Fruit fly (Drosophila melanogaster) whole organism, embryonic: ENCODE measurements around the gene Fpgs1.
A peak's percentile ranks its signal among the peaks of the same experiment; 100 is the strongest.

Source experiments
- Atf3 ChIP-seq: fragments of 200-800 bp; sonication (Bioruptor generic); optimal IDR thresholded peaks from 3 replicates; lab custom pipeline; 2016; ENCODE audit warnings: missing biosample characterization, missing genetic modification characterization
- Awh ChIP-seq: fragments of 200-800 bp; sonication (Bioruptor generic); IDR thresholded peaks from 2 replicates; pipeline ENCODE4, ENCODE4 v1.3.6; 2022; ENCODE audit warnings: missing biosample characterization, missing genetic modification characterization
- B-H2 ChIP-seq: fragments of 200-800 bp; sonication (Bioruptor generic); optimal IDR thresholded peaks from 2 replicates; lab custom pipeline; 2018; ENCODE audit warnings: missing biosample characterization, mild to moderate bottlenecking, missing genetic modification characterization
- CG10565 ChIP-seq: fragments of 200-800 bp; sonication (Bioruptor generic); optimal IDR thresholded peaks from 3 replicates; lab custom pipeline; 2016; ENCODE audit warnings: missing biosample characterization, mild to moderate bottlenecking, missing genetic modification characterization
- CG10959 ChIP-seq: fragments of 200-800 bp; sonication (Bioruptor generic); IDR thresholded peaks from 2 replicates; pipeline ENCODE4 v1.3.6; 2022; ENCODE audit warnings: missing biosample characterization, missing genetic modification characterization
- CG11398 ChIP-seq: fragments of 200-800 bp; sonication (Bioruptor generic); optimal IDR thresholded peaks from 2 replicates; lab custom pipeline; 2016; ENCODE audit warnings: missing biosample characterization, missing genetic modification characterization
- CG11456 ChIP-seq: fragments of 200-800 bp; sonication (Bioruptor generic); IDR thresholded peaks from 3 replicates; pipeline ENCODE4 v1.3.6; 2022; ENCODE audit warnings: missing biosample characterization, missing genetic modification characterization
- CG1233 ChIP-seq: fragments of 200-800 bp; sonication (Bioruptor generic); optimal IDR thresholded peaks from 4 replicates; lab custom pipeline; 2018; ENCODE audit warnings: missing biosample characterization, mild to moderate bottlenecking, missing genetic modification characterization
- CG13624 ChIP-seq: fragments of 200-800 bp; sonication (Bioruptor generic); optimal IDR thresholded peaks from 2 replicates; lab custom pipeline; 2016; ENCODE audit warnings: missing biosample characterization, missing genetic modification characterization
- CG1529 ChIP-seq: fragments of 200-800 bp; sonication (Bioruptor generic); optimal IDR thresholded peaks from 3 replicates; lab custom pipeline; 2018; ENCODE audit warnings: missing biosample characterization, missing genetic modification characterization
- CG16779 ChIP-seq: fragments of 200-800 bp; sonication (Bioruptor generic); IDR thresholded peaks from 2 replicates; pipeline ENCODE4 v1.3.6; 2022; ENCODE audit warnings: missing biosample characterization, missing genetic modification characterization
- CG17359 ChIP-seq: fragments of 200-800 bp; sonication (Bioruptor generic); optimal IDR thresholded peaks from 3 replicates; lab custom pipeline; 2018; ENCODE audit warnings: missing biosample characterization, mild to moderate bottlenecking, missing genetic modification characterization, moderate library complexity
- CG17802 ChIP-seq: fragments of 200-800 bp; sonication (Bioruptor generic); optimal IDR thresholded peaks from 2 replicates; lab custom pipeline; 2018; ENCODE audit warnings: missing biosample characterization, mild to moderate bottlenecking, missing genetic modification characterization, moderate library complexity
- CG18262 ChIP-seq: fragments of 200-800 bp; optimal IDR thresholded peaks from 3 replicates; lab custom pipeline; 2019; ENCODE audit warnings: missing biosample characterization, mild to moderate bottlenecking, missing genetic modification characterization, moderate library complexity
- CG2129 ChIP-seq: fragments of 200-800 bp; sonication (Bioruptor generic); IDR thresholded peaks from 2 replicates; pipeline ENCODE4 v1.3.6; 2022; ENCODE audit warnings: missing biosample characterization, missing genetic modification characterization; ENCODE audit not compliant: partially characterized antibody
- CG2678 ChIP-seq: fragments of 200-800 bp; sonication (Bioruptor generic); optimal IDR thresholded peaks from 3 replicates; lab custom pipeline; 2019; ENCODE audit warnings: missing biosample characterization, mild to moderate bottlenecking, missing genetic modification characterization, moderate library complexity
- CG2712 ChIP-seq: fragments of 200-800 bp; optimal IDR thresholded peaks from 3 replicates; lab custom pipeline; 2019; ENCODE audit warnings: missing biosample characterization, mild to moderate bottlenecking, missing genetic modification characterization, moderate library complexity
- CG31224 ChIP-seq: fragments of 200-800 bp; sonication (Bioruptor generic); IDR thresholded peaks from 2 replicates; pipeline ENCODE4 v1.3.6; 2022; ENCODE audit warnings: missing biosample characterization, missing genetic modification characterization
- CG3995 ChIP-seq: fragments of 200-800 bp; sonication (Bioruptor generic); optimal IDR thresholded peaks from 3 replicates; lab custom pipeline; 2016; ENCODE audit warnings: missing biosample characterization, missing genetic modification characterization
- CG4328 ChIP-seq: fragments of 200-800 bp; sonication (Bioruptor generic); optimal IDR thresholded peaks from 3 replicates; lab custom pipeline; 2017; ENCODE audit warnings: missing biosample characterization, missing genetic modification reagents, missing genetic modification characterization
- CG4854 ChIP-seq: fragments of 200-800 bp; sonication (Bioruptor generic); optimal IDR thresholded peaks from 2 replicates; lab custom pipeline; 2016; ENCODE audit warnings: missing biosample characterization, missing genetic modification characterization, inconsistent platforms
- CG6791 ChIP-seq: fragments of 200-800 bp; sonication (Bioruptor generic); IDR thresholded peaks from 3 replicates; pipeline ENCODE4 v1.3.6; 2022; ENCODE audit warnings: missing biosample characterization, missing genetic modification characterization; ENCODE audit not compliant: partially characterized antibody
- CG8944 ChIP-seq: fragments of 200-800 bp; sonication (Bioruptor generic); optimal IDR thresholded peaks from 3 replicates; lab custom pipeline; 2016; ENCODE audit warnings: missing biosample characterization, missing genetic modification characterization
- CG9215 ChIP-seq: fragments of 200-800 bp; sonication (Bioruptor generic); IDR thresholded peaks from 2 replicates; pipeline ENCODE4 v1.3.6; 2022; ENCODE audit warnings: missing biosample characterization, missing genetic modification characterization
- Camta ChIP-seq: fragments of 200-800 bp; sonication (Bioruptor generic); optimal IDR thresholded peaks from 2 replicates; lab custom pipeline; 2016; ENCODE audit warnings: missing biosample characterization, missing genetic modification characterization
- Dek ChIP-seq: fragments of 200-800 bp; sonication (Bioruptor generic); optimal IDR thresholded peaks from 3 replicates; lab custom pipeline; 2019; ENCODE audit warnings: missing biosample characterization, mild to moderate bottlenecking, missing genetic modification characterization, moderate library complexity
- Ets65A ChIP-seq: fragments of 200-800 bp; sonication (Bioruptor generic); peaks from one replicate; lab custom pipeline; 2016; ENCODE audit warnings: missing biosample characterization, missing genetic modification characterization
- Ets97D ChIP-seq: fragments of 200-800 bp; sonication (Bioruptor generic); optimal IDR thresholded peaks from 3 replicates; lab custom pipeline; 2016; ENCODE audit warnings: missing biosample characterization, missing genetic modification characterization
- HmgD ChIP-seq: fragments of 200-800 bp; sonication (Bioruptor generic); optimal IDR thresholded peaks from 3 replicates; lab custom pipeline; 2016; ENCODE audit warnings: missing biosample characterization, missing genetic modification characterization
- HmgZ ChIP-seq: fragments of 200-800 bp; sonication (Bioruptor generic); optimal IDR thresholded peaks from 2 replicates; lab custom pipeline; 2018; ENCODE audit warnings: missing biosample characterization, mild to moderate bottlenecking, missing genetic modification characterization
- Med ChIP-seq: fragments of 200-800 bp; sonication (Bioruptor generic); peaks from one replicate; lab custom pipeline; 2016; ENCODE audit warnings: missing biosample characterization, missing genetic modification characterization, mild to moderate bottlenecking, inconsistent platforms, moderate library complexity
- Meics ChIP-seq: fragments of 200-800 bp; sonication (Bioruptor generic); optimal IDR thresholded peaks from 2 replicates; lab custom pipeline; 2017; ENCODE audit warnings: missing biosample characterization, mild to moderate bottlenecking, missing genetic modification characterization
- Rx ChIP-seq: fragments of 200-800 bp; sonication (Bioruptor generic); IDR thresholded peaks from 2 replicates; pipeline ENCODE4 v1.3.6; 2022; ENCODE audit warnings: missing biosample characterization, missing genetic modification characterization
- ab ChIP-seq: fragments of 200-800 bp; sonication (Bioruptor generic); optimal IDR thresholded peaks from 2 replicates; lab custom pipeline; 2016; ENCODE audit warnings: missing biosample characterization, missing genetic modification characterization
- ato ChIP-seq: fragments of 200-800 bp; sonication (Bioruptor generic); IDR thresholded peaks from 2 replicates; pipeline ENCODE4 v1.3.6; 2022; ENCODE audit warnings: missing biosample characterization, missing genetic modification characterization; ENCODE audit not compliant: partially characterized antibody
- az2 ChIP-seq: fragments of 200-800 bp; sonication (Bioruptor generic); optimal IDR thresholded peaks from 3 replicates; lab custom pipeline; 2016; ENCODE audit warnings: missing biosample characterization, missing genetic modification characterization
- cato ChIP-seq: fragments of 200-800 bp; sonication (Bioruptor generic); optimal IDR thresholded peaks from 2 replicates; lab custom pipeline; 2016; ENCODE audit warnings: missing biosample characterization, missing genetic modification characterization, borderline replicate concordance
- chif ChIP-seq, 2 experiments: fragments of 200-800 bp; sonication (Bioruptor generic); optimal IDR thresholded peaks; 3 replicates each; lab custom pipeline; 2016; ENCODE audit warnings: missing biosample characterization in 2 of 2, missing genetic modification characterization in 2 of 2
- croc ChIP-seq: fragments of 200-800 bp; sonication (Bioruptor generic); conservative IDR thresholded peaks from 3 replicates; pipeline ENCODE4 v1.3.6; 2022; ENCODE audit warnings: missing biosample characterization, missing genetic modification characterization
- eyg ChIP-seq: fragments of 200-800 bp; sonication (Bioruptor generic); optimal IDR thresholded peaks from 3 replicates; lab custom pipeline; 2016; ENCODE audit warnings: missing biosample characterization, missing genetic modification characterization
- ftz-f1 ChIP-seq: fragments of 200-800 bp; sonication (Bioruptor generic); optimal IDR thresholded peaks from 2 replicates; lab custom pipeline; 2016; ENCODE audit warnings: missing biosample characterization, missing genetic modification characterization
- gce ChIP-seq: fragments of 200-800 bp; sonication (Bioruptor generic); IDR thresholded peaks from 3 replicates; pipeline ENCODE4 v1.3.6; 2022; ENCODE audit warnings: missing biosample characterization, missing genetic modification characterization
- grn ChIP-seq: fragments of 200-800 bp; sonication (Bioruptor generic); optimal IDR thresholded peaks from 3 replicates; lab custom pipeline; 2017; ENCODE audit warnings: missing biosample characterization, missing genetic modification characterization
- hb ChIP-seq: fragments of 200-800 bp; sonication (Bioruptor generic); IDR thresholded peaks from 3 replicates; pipeline ENCODE4 v1.3.6; 2022; ENCODE audit warnings: missing biosample characterization, missing genetic modification characterization; ENCODE audit not compliant: partially characterized antibody
- jing ChIP-seq: fragments of 200-800 bp; sonication (Bioruptor generic); optimal IDR thresholded peaks from 2 replicates; lab custom pipeline; 2018; ENCODE audit warnings: missing biosample characterization, mild to moderate bottlenecking, missing genetic modification characterization
- kah ChIP-seq: fragments of 200-800 bp; sonication (Bioruptor generic); optimal IDR thresholded peaks from 2 replicates; lab custom pipeline; 2018; ENCODE audit warnings: missing biosample characterization, mild to moderate bottlenecking, missing genetic modification characterization
- nmo ChIP-seq: fragments of 200-800 bp; sonication (Bioruptor generic); optimal IDR thresholded peaks from 2 replicates; lab custom pipeline; 2018; ENCODE audit warnings: missing biosample characterization, mild to moderate bottlenecking, missing genetic modification characterization, moderate library complexity
- oc ChIP-seq: fragments of 200-800 bp; sonication (Bioruptor generic); optimal IDR thresholded peaks from 2 replicates; lab custom pipeline; 2018; ENCODE audit warnings: missing biosample characterization, mild to moderate bottlenecking, missing genetic modification characterization, moderate library complexity
- org-1 ChIP-seq: fragments of 200-800 bp; sonication (Bioruptor generic); optimal IDR thresholded peaks from 2 replicates; lab custom pipeline; 2017; ENCODE audit warnings: missing biosample characterization, missing genetic modification characterization
- sima ChIP-seq: fragments of 200-800 bp; sonication (Bioruptor generic); optimal IDR thresholded peaks from 2 replicates; lab custom pipeline; 2016; ENCODE audit warnings: missing biosample characterization, missing genetic modification characterization
- sqz ChIP-seq: fragments of 200-800 bp; sonication (Bioruptor generic); optimal IDR thresholded peaks from 3 replicates; lab custom pipeline; 2018; ENCODE audit warnings: missing biosample characterization, mild to moderate bottlenecking, missing genetic modification characterization

Fpgs1 gene

DNA sequence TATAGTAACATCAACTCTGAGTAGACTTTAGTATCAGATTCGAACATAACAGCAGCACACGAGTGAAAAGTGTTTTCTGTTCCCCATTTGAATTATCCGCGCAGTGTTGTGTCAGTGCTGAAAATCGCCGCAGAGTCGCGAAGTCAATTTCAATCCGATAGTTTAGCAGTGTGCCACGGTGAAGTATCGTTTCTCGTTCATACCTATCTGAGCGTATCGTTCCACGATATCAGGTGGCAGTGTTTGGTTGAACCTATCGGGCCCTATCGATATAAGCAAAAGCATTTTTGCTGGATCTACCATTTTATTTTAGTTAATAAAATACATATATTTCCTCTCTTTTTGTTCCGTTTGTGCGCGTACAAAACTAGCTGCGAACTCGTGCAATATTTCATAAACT, 41.9 kb downstream of the Fpgs1 start, which contains the start of gene CkIalpha (continued):
- TF ChIP-seq Ets97D (GFP tag; lab: Kevin White, UChicago) (peak; percentile 89), Med (GFP tag; lab: Kevin White, UChicago) (peak; percentile 96), CG10565 (GFP tag; lab: Kevin White, UChicago) (no peak), CG9215 (no peak), sqz (GFP tag; lab: Kevin White, UChicago) (no peak), CG3995 (GFP tag; lab: Kevin White, UChicago) (peak; percentile 79), CG2712 (tag; lab: Kevin White, UChicago) (peak; percentile 47), Atf3 (GFP tag; lab: Kevin White, UChicago) (no peak), CG1233 (GFP tag; lab: Kevin White, UChicago) (no peak), Dek (tag; lab: Kevin White, UChicago) (peak; percentile 42), CG1529 (no peak), jing (no peak), grn (no peak), sima (no peak), az2 (GFP tag; lab: Kevin White, UChicago) (peak; percentile 45), CG13624 (peak; percentile 60), ftz-f1 (peak; percentile 61), Ets65A (peak; percentile 94), Camta (GFP tag; lab: Kevin White, UChicago) (no peak), gce (GFP tag; lab: Robert Waterston, UW) (peak; percentile 11; the same call in 1 of the 3 replicates), chif (GFP tag; optimal IDR thresholded peaks at IDR 0.05; lab: Kevin White, UChicago) (peak in 1 of 2 experiments; percentile 14), CG4854 (GFP tag; lab: Kevin White, UChicago) (peak; percentile 57), CG17359 (tag; lab: Kevin White, UChicago) (no peak), CG10959 (GFP tag; lab: Robert Waterston, UW) (no peak), HmgZ (tag; lab: Kevin White, UChicago) (peak; percentile 88), CG6791 (peak; percentile 98), B-H2 (GFP tag; lab: Kevin White, UChicago) (peak; percentile 83), HmgD (GFP tag; lab: Kevin White, UChicago) (peak; percentile 82), ato (peak; percentile 98), ab (GFP tag; lab: Kevin White, UChicago) (no peak), hb (GFP tag; lab: Robert Waterston, UW) (peak; percentile 97), Rx (GFP tag; lab: Robert Waterston, UW) (no peak), CG17802 (tag; lab: Kevin White, UChicago) (peak; percentile 9), CG11456 (GFP tag; lab: Robert Waterston, UW) (no peak; the same call in 1 of the 3 replicates), croc (no peak), nmo (GFP tag; lab: Kevin White, UChicago) (peak; percentile 62), CG31224 (GFP tag; lab: Robert Waterston, UW) (0 out of 2 replicates have a peak, but pooled peaks have one; percentile 10), org-1 (GFP tag; lab: Kevin White, UChicago) (no peak), CG8944 (GFP tag; lab: Kevin White, UChicago) (peak; percentile 54), Awh (GFP tag; lab: Robert Waterston, UW) (no peak), CG2678 (no peak), oc (tag; lab: Kevin White, UChicago) (no peak), CG18262 (tag; lab: Kevin White, UChicago) (no peak), CG16779 (GFP tag; lab: Robert Waterston, UW) (0 out of 2 replicates have a peak, but pooled peaks have one; percentile 30), CG2129 (GFP tag; lab: Robert Waterston, UW) (peak; percentile 96), cato (GFP tag; lab: Kevin White, UChicago) (no peak), CG11398 (GFP tag; lab: Kevin White, UChicago) (peak; percentile 31), Meics (GFP tag; lab: Kevin White, UChicago) (peak; percentile 0), kah (GFP tag; lab: Kevin White, UChicago) (peak; percentile 45), eyg (GFP tag; lab: Kevin White, UChicago) (peak; percentile 39), CG4328 (GFP tag; lab: Kevin White, UChicago) (no peak)
